Worm (Caenorhabditis elegans): ENCODE measurements around the gene R08A2.7.

- TF ChIP-seq ceh-18 (tag; optimal IDR thresholded peaks at IDR 0.05): no peak
- no peak for TF ChIP-seq ceh-9 (tag; optimal IDR thresholded peaks at IDR 0.05)
- TF ChIP-seq ets-4 (tag; optimal IDR thresholded peaks at IDR 0.05): no peak
- TF ChIP-seq K09A11.1 (tag; optimal IDR thresholded peaks at IDR 0.05; ENCODE audit: insufficient read depth): no peak
- no peak for TF ChIP-seq fkh-10 (GFP tag; optimal IDR thresholded peaks at IDR 0.05)
- TF ChIP-seq ttx-3 (tag; optimal IDR thresholded peaks at IDR 0.05): no peak
- TF ChIP-seq unc-3 (GFP tag; conservative IDR thresholded peaks at IDR 0.05): no peak
- no peak for TF ChIP-seq unc-3 (tag; optimal IDR thresholded peaks at IDR 0.05)
- TF ChIP-seq pag-3 (tag; optimal IDR thresholded peaks at IDR 0.05; ENCODE audit: borderline replicate concordance): no peak
- TF ChIP-seq dve-1 (tag; optimal IDR thresholded peaks at IDR 0.05): no peak
- no peak for TF ChIP-seq hlh-15 (tag; optimal IDR thresholded peaks at IDR 0.05)
- no peak for TF ChIP-seq pqm-1 (tag; optimal IDR thresholded peaks at IDR 0.05)
Observed at ce11 chrV:14763582-14763981, 40.5 kb downstream of the R08A2.7 start.
